Fruit fly (Drosophila melanogaster) whole organism, adult: ENCODE data around the gene hoe1.

Experiments
- CG11617 ChIP-seq: fragments of 200-800 bp; sonication (Bioruptor generic); optimal IDR thresholded peaks from 2 replicates; lab custom pipeline; 2017; ENCODE audit warnings: mild to moderate bottlenecking, missing biosample characterization, missing genetic modification reagents, missing genetic modification characterization
- CG12768 ChIP-seq: fragments of 200-800 bp; sonication (Bioruptor generic); optimal IDR thresholded peaks from 2 replicates; lab custom pipeline; 2017; ENCODE audit warnings: missing biosample characterization, missing genetic modification characterization, mild to moderate bottlenecking, moderate library complexity, missing genetic modification reagents
- CG14711 ChIP-seq: fragments of 200-800 bp; sonication (Bioruptor generic); optimal IDR thresholded peaks from 2 replicates; lab custom pipeline; 2018; ENCODE audit warnings: missing biosample characterization, mild to moderate bottlenecking, missing genetic modification characterization, moderate library complexity
- CG1620 ChIP-seq: fragments of 200-800 bp; sonication (Bioruptor generic); optimal IDR thresholded peaks from 2 replicates; lab custom pipeline; 2016; ENCODE audit warnings: missing biosample characterization, missing genetic modification characterization
- CG33017 ChIP-seq: fragments of 200-800 bp; sonication (Bioruptor generic); optimal IDR thresholded peaks from 2 replicates; lab custom pipeline; 2018; ENCODE audit warnings: missing biosample characterization, mild to moderate bottlenecking, missing genetic modification characterization, moderate library complexity
- CG5204 ChIP-seq: fragments of 200-800 bp; sonication (Bioruptor generic); optimal IDR thresholded peaks from 2 replicates; lab custom pipeline; 2016; ENCODE audit warnings: missing biosample characterization, missing genetic modification characterization
- CG7045 ChIP-seq: fragments of 200-800 bp; sonication (Bioruptor generic); optimal IDR thresholded peaks from 2 replicates; lab custom pipeline; 2017; ENCODE audit warnings: missing biosample characterization, mild to moderate bottlenecking, missing genetic modification characterization
- CG7101 ChIP-seq: fragments of 200-800 bp; sonication (Bioruptor generic); optimal IDR thresholded peaks from 2 replicates; lab custom pipeline; 2018; ENCODE audit warnings: missing biosample characterization, mild to moderate bottlenecking, missing genetic modification characterization, moderate library complexity
- Clk ChIP-seq: fragments of 200-800 bp; sonication (Bioruptor generic); optimal IDR thresholded peaks from 2 replicates; lab custom pipeline; 2017; ENCODE audit warnings: missing biosample characterization, missing genetic modification characterization
- Crg-1 ChIP-seq: fragments of 200-800 bp; sonication (Bioruptor generic); optimal IDR thresholded peaks from 2 replicates; lab custom pipeline; 2016; ENCODE audit warnings: missing biosample characterization, missing genetic modification characterization
- Hr96 ChIP-seq: fragments of 200-800 bp; sonication (Bioruptor generic); optimal IDR thresholded peaks from 2 replicates; lab custom pipeline; 2016; ENCODE audit warnings: missing biosample characterization, missing genetic modification characterization
- Mnt ChIP-seq: fragments of 200-800 bp; sonication (Bioruptor generic); optimal IDR thresholded peaks from 2 replicates; lab custom pipeline; 2016; ENCODE audit warnings: missing biosample characterization, mild to moderate bottlenecking, missing genetic modification characterization
- bab1 ChIP-seq: fragments of 200-800 bp; sonication (Bioruptor generic); optimal IDR thresholded peaks from 3 replicates; lab custom pipeline; 2019; ENCODE audit warnings: missing biosample characterization, mild to moderate bottlenecking, missing genetic modification characterization, moderate library complexity
- cic ChIP-seq: fragments of 200-800 bp; sonication (Bioruptor generic); optimal IDR thresholded peaks from 2 replicates; lab custom pipeline; 2017; ENCODE audit warnings: missing biosample characterization, mild to moderate bottlenecking, missing genetic modification characterization, moderate library complexity
- cnc ChIP-seq, 2 experiments: fragments of >200 bp; optimal IDR thresholded peaks; 2 replicates each; lab custom pipeline; 2017
- kay ChIP-seq: fragments of 200-800 bp; sonication (Bioruptor generic); peaks from one replicate; lab custom pipeline; 2016; ENCODE audit warnings: missing biosample characterization, missing genetic modification characterization, borderline replicate concordance
- ovo ChIP-seq: fragments of 200-800 bp; sonication (Bioruptor generic); optimal IDR thresholded peaks from 2 replicates; lab custom pipeline; 2016; ENCODE audit warnings: missing biosample characterization, missing genetic modification characterization
- pad ChIP-seq: fragments of 200-800 bp; sonication (Bioruptor generic); optimal IDR thresholded peaks from 3 replicates; lab custom pipeline; 2017; ENCODE audit warnings: missing biosample characterization, missing genetic modification characterization, mild to moderate bottlenecking, moderate library complexity, missing genetic modification reagents
- tj ChIP-seq: fragments of 200-800 bp; sonication (Bioruptor generic); optimal IDR thresholded peaks from 3 replicates; lab custom pipeline; 2017; ENCODE audit warnings: missing biosample characterization, mild to moderate bottlenecking, missing genetic modification characterization, moderate library complexity
- toe ChIP-seq: fragments of 200-800 bp; sonication (Bioruptor generic); optimal IDR thresholded peaks from 2 replicates; lab custom pipeline; 2016; ENCODE audit warnings: missing biosample characterization, missing genetic modification characterization

The hoe1 gene

DNA sequence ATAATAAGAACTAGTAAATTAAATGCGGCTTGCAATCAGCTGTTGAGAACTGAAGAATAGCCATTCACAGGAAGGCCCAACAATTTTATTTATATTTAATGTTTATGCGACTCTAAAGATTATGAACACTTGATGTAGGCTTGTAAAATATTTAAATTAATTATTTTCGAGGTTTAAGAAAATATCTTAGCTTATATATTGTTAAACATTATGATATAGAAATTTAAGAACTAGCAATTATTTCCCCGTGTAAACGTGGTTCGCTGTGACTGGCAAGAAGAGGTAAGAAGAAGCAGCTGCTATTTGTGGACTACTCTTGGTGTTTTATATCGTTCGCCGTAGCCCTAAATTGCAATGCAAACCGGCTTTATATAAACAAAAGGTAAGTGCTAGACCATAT is 13.1 kb upstream of the hoe1 start, which contains the start of the genes mRpL24 and betaggt-I:
Gene mRpL24, minus strand, starts transcription at position 62 of the 400 bp plus-strand sequence.
Gene betaggt-I, plus strand, starts transcription at position 280 of the 400 bp plus-strand sequence.
- TF ChIP-seq cnc (optimal IDR thresholded peaks at IDR 0.05; lab: Kevin White, UChicago): no peak
- peak; percentile 96 for TF ChIP-seq CG1620
- peak; percentile 91 for TF ChIP-seq ovo (GFP tag; lab: Kevin White, UChicago)
- TF ChIP-seq Clk (GFP tag; lab: Kevin White, UChicago): peak; percentile 89
- TF ChIP-seq CG11617: peak; percentile 97
- peak; percentile 95 for TF ChIP-seq toe
- peak; percentile 99 for TF ChIP-seq CG33017 (tag; lab: Kevin White, UChicago)
- peak; percentile 95 for TF ChIP-seq CG5204
- TF ChIP-seq kay (GFP tag; lab: Kevin White, UChicago): peak; percentile 97
- TF ChIP-seq tj (GFP tag; lab: Kevin White, UChicago): peak; percentile 85
- peak; percentile 98 for TF ChIP-seq CG7045 (GFP tag; lab: Kevin White, UChicago)
- peak; percentile 88 for TF ChIP-seq pad
- TF ChIP-seq Mnt (GFP tag; lab: Kevin White, UChicago): peak; percentile 88
- TF ChIP-seq CG14711: peak; percentile 98
- peak; percentile 99 for TF ChIP-seq bab1 (GFP tag; lab: Kevin White, UChicago)
- TF ChIP-seq Hr96 (GFP tag; lab: Kevin White, UChicago): peak; percentile 85
- peak; percentile 99 for TF ChIP-seq CG7101 (tag; lab: Kevin White, UChicago)
- peak; percentile 92 for TF ChIP-seq Crg-1 (GFP tag; lab: Kevin White, UChicago)
- peak; percentile 72 for TF ChIP-seq cic (GFP tag; lab: Kevin White, UChicago)
- peak; percentile 96 for TF ChIP-seq CG12768

DNA sequence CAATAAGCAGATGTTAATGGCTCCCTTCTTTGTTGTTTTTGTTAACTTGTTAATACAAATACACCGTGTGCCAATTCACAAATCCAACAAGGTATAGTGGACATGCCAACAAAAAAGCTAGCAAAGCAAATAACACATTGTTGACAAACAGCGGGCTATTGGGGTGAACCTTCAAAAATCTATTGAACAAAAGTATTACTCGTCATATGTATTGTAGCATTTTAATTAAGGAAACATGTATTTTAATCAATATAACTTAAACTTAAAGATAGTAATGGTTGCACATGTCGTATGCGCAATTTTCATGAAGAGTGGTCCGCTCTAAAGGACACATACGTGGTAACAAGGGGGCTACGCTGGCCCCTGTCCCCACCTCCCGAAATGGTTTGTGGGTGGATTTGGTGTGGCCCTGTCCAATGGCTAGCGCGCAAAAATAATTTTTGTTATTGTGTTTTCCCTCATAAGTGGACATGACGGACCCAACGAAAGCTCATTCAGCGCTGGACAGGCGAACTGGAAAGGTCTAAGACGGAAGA is 10.1 kb upstream of the hoe1 start, which contains the start of gene synr:
Gene synr, plus strand, starts transcription at position 486 of the 536 bp plus-strand sequence.
- TF ChIP-seq CG7045 (GFP tag; lab: Kevin White, UChicago) (peak; percentile 1), CG14711 (no peak), CG33017 (tag; lab: Kevin White, UChicago) (no peak), CG12768 (no peak), toe (no peak), CG5204 (peak; percentile 28), Mnt (GFP tag; lab: Kevin White, UChicago) (no peak), Clk (GFP tag; lab: Kevin White, UChicago) (no peak), cnc (optimal IDR thresholded peaks at IDR 0.05; lab: Kevin White, UChicago) (no peak)

DNA sequence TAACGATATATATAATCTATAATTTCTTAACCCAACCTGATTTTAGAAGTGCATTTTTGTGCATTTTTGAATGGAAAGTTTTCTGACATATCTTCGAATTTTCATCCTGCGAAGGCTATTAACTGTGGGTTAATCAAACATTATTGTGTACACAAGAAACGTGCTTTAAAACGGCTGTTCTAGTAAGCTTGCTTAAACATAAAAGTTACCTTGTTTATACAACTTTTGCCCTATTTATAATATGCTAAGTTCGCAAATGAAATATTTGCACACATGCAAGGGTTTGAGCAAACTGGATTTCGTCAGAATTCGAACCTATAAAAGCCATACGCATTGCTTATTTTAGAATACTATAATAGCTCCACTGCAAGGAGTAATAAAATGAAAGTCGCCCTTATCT is 4.9 kb upstream of the hoe1 start, which contains the start of gene Sgs1:
Gene Sgs1, plus strand, starts transcription at position 350 of the 400 bp plus-strand sequence.
- TF ChIP-seq CG7045 (GFP tag; lab: Kevin White, UChicago) (no peak), ovo (GFP tag; lab: Kevin White, UChicago) (no peak), pad (no peak)

DNA sequence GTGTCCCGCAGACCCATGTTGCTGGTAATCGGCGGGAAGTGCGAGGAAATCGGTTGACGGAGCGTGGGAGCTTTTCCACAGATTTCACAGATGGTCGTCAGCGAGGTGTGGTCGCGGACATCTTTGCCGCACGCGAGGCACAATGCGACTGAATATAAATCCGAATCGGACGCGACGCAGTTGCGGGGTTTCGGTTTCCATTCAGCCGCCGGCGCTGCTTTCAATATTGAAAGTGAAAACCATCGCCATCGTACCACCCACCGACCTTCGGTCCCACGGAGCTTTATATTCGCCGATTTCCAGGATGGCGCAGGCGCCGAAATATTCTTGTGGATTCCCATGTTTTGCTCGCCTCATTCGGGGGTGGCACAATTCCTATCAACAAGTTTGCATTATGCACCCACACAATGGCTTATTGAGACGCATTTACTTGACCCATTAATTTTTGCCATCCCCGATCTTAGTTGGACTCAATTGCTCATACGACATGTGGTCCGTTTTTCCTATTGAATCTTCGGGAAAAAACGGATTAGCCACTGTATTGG is 4.2 kb upstream of the hoe1 start, which contains the start of gene hoe2:
Gene hoe2, minus strand, starts transcription at position 126 of the 545 bp plus-strand sequence.
- no peak for TF ChIP-seq CG12768
- TF ChIP-seq Clk (GFP tag; lab: Kevin White, UChicago): no peak
- no peak for TF ChIP-seq CG33017 (tag; lab: Kevin White, UChicago)
- no peak for TF ChIP-seq CG5204
- TF ChIP-seq ovo (GFP tag; lab: Kevin White, UChicago): no peak
- no peak for TF ChIP-seq pad
- no peak for TF ChIP-seq Mnt (GFP tag; lab: Kevin White, UChicago)
- TF ChIP-seq CG1620: no peak
- TF ChIP-seq CG7045 (GFP tag; lab: Kevin White, UChicago): peak; percentile 5

DNA sequence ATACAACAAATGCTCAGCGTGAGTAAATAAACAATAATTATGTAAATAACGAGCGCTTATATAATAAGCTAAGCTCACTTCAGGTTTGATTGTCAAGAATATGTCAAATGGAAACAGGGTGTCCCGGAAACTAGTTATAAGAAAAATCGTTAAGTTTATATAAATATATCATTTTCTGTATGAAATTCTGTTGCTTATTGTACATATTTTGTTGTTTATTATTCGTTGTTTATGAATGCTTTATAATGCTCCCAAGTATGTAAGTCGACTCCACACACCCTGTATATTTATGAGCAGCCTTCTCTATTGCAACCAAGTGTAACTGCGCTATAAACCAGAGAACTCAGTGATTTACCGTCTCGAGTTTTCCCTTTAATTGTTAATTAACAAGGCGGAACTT is 1.6 kb downstream of the hoe1 start:
- TF ChIP-seq ovo (GFP tag; lab: Kevin White, UChicago) (no peak), CG5204 (peak; percentile 61), tj (GFP tag; lab: Kevin White, UChicago) (peak; percentile 30), Mnt (GFP tag; lab: Kevin White, UChicago) (no peak), Clk (GFP tag; lab: Kevin White, UChicago) (no peak), cic (GFP tag; lab: Kevin White, UChicago) (no peak), bab1 (GFP tag; lab: Kevin White, UChicago) (peak; percentile 35), CG14711 (peak; percentile 69), kay (GFP tag; lab: Kevin White, UChicago) (peak; percentile 36), Hr96 (GFP tag; lab: Kevin White, UChicago) (peak; percentile 12), Crg-1 (GFP tag; lab: Kevin White, UChicago) (no peak), toe (peak; percentile 9), CG33017 (tag; lab: Kevin White, UChicago) (peak; percentile 90), pad (no peak), CG7045 (GFP tag; lab: Kevin White, UChicago) (peak; percentile 83), cnc (optimal IDR thresholded peaks at IDR 0.05; lab: Kevin White, UChicago) (no peak), CG11617 (peak; percentile 20), CG7101 (tag; lab: Kevin White, UChicago) (peak; percentile 67), CG1620 (no peak), CG12768 (peak; percentile 51)

DNA sequence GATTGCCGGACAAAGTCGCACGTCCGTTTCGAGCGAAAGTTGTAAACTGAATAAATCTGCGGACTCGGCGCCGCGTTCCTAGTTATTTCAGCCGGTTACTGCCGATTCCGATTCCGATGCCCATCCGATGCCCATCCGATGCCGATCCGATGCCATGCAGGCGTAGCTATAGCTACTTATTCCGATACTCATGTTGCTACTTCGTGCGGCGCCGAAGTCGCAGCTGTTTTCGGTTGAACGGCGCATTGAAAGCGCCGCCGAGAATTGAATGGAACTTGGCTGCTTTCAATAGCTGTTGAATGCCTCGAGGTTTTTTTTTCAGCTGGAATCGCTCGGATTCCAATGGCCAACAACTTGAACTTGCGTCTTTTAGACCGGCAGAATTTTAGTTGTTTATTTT is 3.8 kb downstream of the hoe1 start:
- no peak for TF ChIP-seq bab1 (GFP tag; lab: Kevin White, UChicago)
- no peak for TF ChIP-seq CG12768
- TF ChIP-seq Crg-1 (GFP tag; lab: Kevin White, UChicago): no peak
- TF ChIP-seq Mnt (GFP tag; lab: Kevin White, UChicago): no peak
- no peak for TF ChIP-seq pad
- TF ChIP-seq kay (GFP tag; lab: Kevin White, UChicago): no peak
- no peak for TF ChIP-seq toe
- no peak for TF ChIP-seq ovo (GFP tag; lab: Kevin White, UChicago)
- peak; percentile 30 for TF ChIP-seq CG7045 (GFP tag; lab: Kevin White, UChicago)
